Worm (Caenorhabditis elegans): Measurements from ENCODE around the gene clec-38.

DNA sequence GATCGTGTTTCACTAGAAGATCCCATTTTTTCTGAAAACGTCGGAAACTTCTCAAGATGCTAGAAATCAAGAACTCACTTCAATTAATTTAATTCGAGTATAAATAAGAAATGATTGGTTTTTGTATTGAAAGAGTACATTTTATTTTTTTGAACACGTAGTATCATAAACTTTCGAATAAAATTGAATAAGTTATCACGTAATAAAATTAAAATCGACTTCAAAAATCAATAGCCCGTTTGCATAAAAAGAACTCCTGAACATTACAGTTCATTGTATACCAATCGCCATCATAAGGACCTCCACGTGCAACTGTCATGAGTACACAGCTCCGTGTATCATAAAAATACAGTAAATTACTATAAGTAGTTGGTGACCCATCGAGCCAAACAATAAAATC, 1.7 kb downstream of the clec-38 start, which contains the start of gene T25E12.16:
- TF ChIP-seq dao-5 (tag; optimal IDR thresholded peaks at IDR 0.05) (no peak), him-1 (tag; optimal IDR thresholded peaks at IDR 0.05) (no peak)

Measured in whole organism, L4/young adult.